Fruit fly (Drosophila melanogaster): ENCODE measurements around the gene atk.
A peak's percentile ranks its signal among the peaks of the same experiment; 100 is the strongest.

The atk gene

DNA sequence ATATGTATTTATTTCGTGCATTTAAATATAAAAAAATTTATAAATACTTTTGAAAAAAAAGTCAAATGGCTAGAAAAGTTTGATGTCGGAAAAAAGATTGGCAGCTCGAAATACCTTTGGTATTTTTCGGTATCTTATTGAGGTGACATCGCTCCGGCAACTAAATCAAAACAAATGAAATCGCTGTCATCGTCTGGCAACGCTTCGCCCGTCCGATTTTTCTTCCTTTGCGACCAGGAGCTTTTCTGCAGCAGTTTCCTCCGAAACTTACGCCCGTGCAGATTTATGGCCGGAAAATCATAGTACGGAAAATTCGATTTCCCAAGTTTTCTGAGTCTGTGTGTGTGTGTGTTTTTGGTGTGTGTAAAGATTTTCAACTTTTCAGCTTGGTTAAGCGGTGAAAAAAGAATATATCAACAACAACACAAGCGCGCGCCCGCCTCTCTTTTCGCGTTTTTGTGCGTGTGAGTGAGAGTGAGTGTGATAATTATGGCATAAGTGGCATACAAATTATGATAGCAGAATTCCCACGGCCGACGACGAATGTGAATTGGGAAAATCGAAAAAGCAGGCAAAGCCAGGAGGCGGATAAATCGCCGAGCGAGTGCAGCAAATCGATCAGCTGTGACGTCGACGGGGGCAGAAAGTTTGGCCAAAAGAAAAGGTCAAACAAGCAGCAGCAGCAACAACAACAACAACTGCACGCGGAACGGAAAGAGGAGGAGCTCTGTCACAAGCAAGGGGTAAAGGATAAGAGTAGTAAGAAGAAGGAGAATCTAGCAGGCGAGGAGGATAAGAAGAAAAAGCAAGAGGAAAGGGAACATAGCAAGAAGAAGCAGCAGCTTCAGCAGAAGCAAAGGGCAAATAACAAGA lies 32.7 kb upstream of the atk start, which contains the start of gene CG32425 (continued):
- TF ChIP-seq al (GFP tag; IDR thresholded peaks at IDR 0.05) (no peak), Ssrp (tag; optimal IDR thresholded peaks at IDR 0.05) (no peak), CG18764 (GFP tag; optimal IDR thresholded peaks at IDR 0.05) (no peak), ase (GFP tag; IDR thresholded peaks at IDR 0.05) (0 out of 3 replicates have a peak, but pooled peaks have one; percentile 12), Hr51 (GFP tag; optimal IDR thresholded peaks at IDR 0.05) (no peak), CG8924 (tag; optimal IDR thresholded peaks at IDR 0.05) (no peak), CG18011 (GFP tag; optimal IDR thresholded peaks at IDR 0.05) (no peak), CG17328 (GFP tag; IDR thresholded peaks at IDR 0.05) (no peak), cg (GFP tag; optimal IDR thresholded peaks at IDR 0.05) (peak; percentile 74), CG9876 (GFP tag; optimal IDR thresholded peaks at IDR 0.05) (no peak), Elba2 (GFP tag; optimal IDR thresholded peaks at IDR 0.05) (no peak), emc (GFP tag; optimal IDR thresholded peaks at IDR 0.05) (no peak), disco-r (GFP tag; optimal IDR thresholded peaks at IDR 0.05) (no peak), bowl (GFP tag; IDR thresholded peaks at IDR 0.05) (no peak), gfzf (GFP tag; optimal IDR thresholded peaks at IDR 0.05) (peak; percentile 47), CG7963 (GFP tag; IDR thresholded peaks at IDR 0.05; ENCODE audit: partially characterized antibody) (no peak), lab (GFP tag; optimal IDR thresholded peaks at IDR 0.05) (peak; percentile 39), NK7.1 (GFP tag; optimal IDR thresholded peaks at IDR 0.05) (no peak), Dbx (GFP tag; IDR thresholded peaks at IDR 0.05) (peak; percentile 38; the same call in 1 of the 3 replicates), fd3F (GFP tag; optimal IDR thresholded peaks at IDR 0.05) (no peak), CG32532 (GFP tag; IDR thresholded peaks at IDR 0.05) (no peak), BtbVII (GFP tag; optimal IDR thresholded peaks at IDR 0.05) (no peak), CG5245 (GFP tag; optimal IDR thresholded peaks at IDR 0.05) (no peak), ind (GFP tag; optimal IDR thresholded peaks at IDR 0.05) (no peak), dm (GFP tag; optimal IDR thresholded peaks at IDR 0.05) (no peak), CG1233 (GFP tag; optimal IDR thresholded peaks at IDR 0.05) (no peak), br (optimal IDR thresholded peaks at IDR 0.05) (no peak), Nf-YA (GFP tag; IDR thresholded peaks at IDR 0.05) (no peak), CG2678 (tag; optimal IDR thresholded peaks at IDR 0.05) (no peak), ap (GFP tag; IDR thresholded peaks at IDR 0.05) (no peak), CG7786 (GFP tag; optimal IDR thresholded peaks at IDR 0.05) (no peak), org-1 (GFP tag; optimal IDR thresholded peaks at IDR 0.05) (no peak), grn (GFP tag; optimal IDR thresholded peaks at IDR 0.05) (no peak), Chrac-16 (GFP tag; optimal IDR thresholded peaks at IDR 0.05) (no peak), B-H1 (GFP tag; IDR thresholded peaks at IDR 0.05) (no peak), CG3847 (GFP tag; IDR thresholded peaks at IDR 0.05) (peak; percentile 23; the same call in 1 of the 2 replicates), nerfin-1 (tag; optimal IDR thresholded peaks at IDR 0.05) (peak; percentile 8), CG4360 (GFP tag; IDR thresholded peaks at IDR 0.05) (no peak), CG9932 (GFP tag; IDR thresholded peaks at IDR 0.05) (peak; percentile 35; the same call in 1 of the 2 replicates), prd (optimal IDR thresholded peaks at IDR 0.05) (no peak), prd (GFP tag; IDR thresholded peaks at IDR 0.05) (no peak), sqz (GFP tag; optimal IDR thresholded peaks at IDR 0.05) (no peak), Meics (GFP tag; optimal IDR thresholded peaks at IDR 0.05) (no peak), btn (GFP tag; optimal IDR thresholded peaks at IDR 0.05) (no peak), Lpt (GFP tag; optimal IDR thresholded peaks at IDR 0.05) (no peak), CG6813 (GFP tag; optimal IDR thresholded peaks at IDR 0.05) (no peak), CG17612 (GFP tag; IDR thresholded peaks at IDR 0.05) (no peak), jing (GFP tag; optimal IDR thresholded peaks at IDR 0.05) (no peak), CG9215 (GFP tag; IDR thresholded peaks at IDR 0.05) (no peak), klu (GFP tag; IDR thresholded peaks at IDR 0.05) (no peak), hb (GFP tag; IDR thresholded peaks at IDR 0.05; ENCODE audit: partially characterized antibody) (no peak)
